Fruit fly (Drosophila melanogaster) whole organism, embryonic: ENCODE measurements around the gene CG18649.

ENCODE experiments used
- Adf1 ChIP-seq: fragments of 200-800 bp; sonication (Bioruptor generic); IDR thresholded peaks from 2 replicates; pipeline ENCODE4 v1.3.6; 2022; ENCODE audit warnings: missing biosample characterization, missing genetic modification characterization
- CG3838 ChIP-seq: fragments of 200-800 bp; sonication (Bioruptor generic); optimal IDR thresholded peaks from 3 replicates; lab custom pipeline; 2016; ENCODE audit warnings: missing biosample characterization, missing genetic modification characterization
- CG4707 ChIP-seq: fragments of 200-800 bp; sonication (Bioruptor generic); optimal IDR thresholded peaks from 2 replicates; lab custom pipeline; 2018; ENCODE audit warnings: missing biosample characterization, mild to moderate bottlenecking, missing genetic modification characterization, moderate library complexity
- CG4854 ChIP-seq: fragments of 200-800 bp; sonication (Bioruptor generic); optimal IDR thresholded peaks from 2 replicates; lab custom pipeline; 2016; ENCODE audit warnings: missing biosample characterization, missing genetic modification characterization, inconsistent platforms
- CG5953 ChIP-seq: fragments of 200-800 bp; sonication (Bioruptor generic); IDR thresholded peaks from 2 replicates; pipeline ENCODE4 v1.3.6; 2022; ENCODE audit warnings: missing biosample characterization, missing genetic modification characterization
- CG9609 ChIP-seq: fragments of 200-800 bp; sonication (Bioruptor generic); optimal IDR thresholded peaks from 3 replicates; lab custom pipeline; 2016; ENCODE audit warnings: missing biosample characterization, missing genetic modification characterization
- Dp ChIP-seq: fragments of 200-800 bp; sonication (Bioruptor generic); optimal IDR thresholded peaks from 2 replicates; lab custom pipeline; 2018; ENCODE audit warnings: missing biosample characterization, mild to moderate bottlenecking, missing genetic modification characterization, moderate library complexity
- Hr78 ChIP-seq, 2 experiments: fragments of 200-800 bp in 1 of 2; fragments of >200 bp in 1 of 2; sonication (Bioruptor generic) in 1 of 2; optimal IDR thresholded peaks; 2 replicates each; lab custom pipeline; 2017 to 2019; ENCODE audit warnings: missing biosample characterization in 2 of 2, missing genetic modification characterization in 2 of 2, mild to moderate bottlenecking in 1 of 2, moderate library complexity in 1 of 2
- Sin3A ChIP-seq: fragments of >200 bp; optimal IDR thresholded peaks from 2 replicates; lab custom pipeline; 2018
- ato ChIP-seq: fragments of 200-800 bp; sonication (Bioruptor generic); IDR thresholded peaks from 2 replicates; pipeline ENCODE4 v1.3.6; 2022; ENCODE audit warnings: missing biosample characterization, missing genetic modification characterization; ENCODE audit not compliant: partially characterized antibody
- dmrt11E ChIP-seq: fragments of 200-800 bp; sonication (Bioruptor generic); optimal IDR thresholded peaks from 3 replicates; lab custom pipeline; 2018; ENCODE audit warnings: missing biosample characterization, mild to moderate bottlenecking, missing genetic modification characterization, moderate library complexity
- tio ChIP-seq: fragments of 200-800 bp; sonication (Bioruptor generic); optimal IDR thresholded peaks from 2 replicates; lab custom pipeline; 2017; ENCODE audit warnings: missing biosample characterization, missing genetic modification characterization, inconsistent platforms

- TF ChIP-seq dmrt11E (tag; lab: Kevin White, UChicago) (no peak), tio (no peak), Dp (GFP tag; lab: Kevin White, UChicago) (no peak), CG3838 (GFP tag; lab: Kevin White, UChicago) (no peak), CG4707 (GFP tag; lab: Kevin White, UChicago) (no peak), Adf1 (GFP tag; lab: Robert Waterston, UW) (no peak), Hr78 (GFP tag; optimal IDR thresholded peaks at IDR 0.05; lab: Kevin White, UChicago) (no peak), CG5953 (no peak), CG4854 (no peak), Sin3A (lab: Kevin White, UChicago) (no peak), ato (GFP tag; lab: Robert Waterston, UW) (no peak), CG9609 (GFP tag; lab: Kevin White, UChicago) (no peak)
Observed at dm6 chr3L:15023192-15023591, 30.7 kb downstream of the CG18649 start, which contains the start of gene CG32148.
